Worm (Caenorhabditis elegans) whole organism, mixed stage, embryonic: ENCODE results near the gene lelo-3.

ENCODE experiments used
- bed-3 ChIP-seq: fragments of 200-800 bp; sonication (Bioruptor generic); optimal IDR thresholded peaks from 3 replicates; lab custom pipeline; 2018; ENCODE audit warnings: mild to moderate bottlenecking, missing genetic modification characterization, moderate library complexity, missing compliant biosample characterization
- ceh-39 ChIP-seq: fragments of 150-350 bp; optimal IDR thresholded peaks from 2 replicates; lab custom pipeline; 2014; ENCODE audit warnings: missing biosample characterization, missing genetic modification characterization
- ceh-43 ChIP-seq: fragments of 200-800 bp; sonication (Bioruptor generic); optimal IDR thresholded peaks from 2 replicates; lab custom pipeline; 2018; ENCODE audit warnings: mild to moderate bottlenecking, missing genetic modification characterization, moderate library complexity, missing compliant biosample characterization
- drap-1 ChIP-seq: fragments of 200-800 bp; sonication (Bioruptor generic); optimal IDR thresholded peaks from 3 replicates; lab custom pipeline; 2018; ENCODE audit warnings: mild to moderate bottlenecking, missing genetic modification characterization, missing compliant biosample characterization
- elt-3 ChIP-seq: fragments of 150-350 bp; optimal IDR thresholded peaks from 2 replicates; lab custom pipeline; 2014; ENCODE audit warnings: missing biosample characterization, missing genetic modification characterization
- flh-1 ChIP-seq: fragments of 200-800 bp; sonication (Bioruptor generic); optimal IDR thresholded peaks from 2 replicates; lab custom pipeline; 2018; ENCODE audit warnings: mild to moderate bottlenecking, missing genetic modification characterization, moderate library complexity, missing compliant biosample characterization
- mab-5 ChIP-seq: fragments of 150-350 bp; optimal IDR thresholded peaks from 2 replicates; lab custom pipeline; 2014; ENCODE audit warnings: missing biosample characterization, missing genetic modification characterization
- nhr-2 ChIP-seq: fragments of 150-350 bp; optimal IDR thresholded peaks from 2 replicates; lab custom pipeline; 2014; ENCODE audit warnings: missing biosample characterization, missing genetic modification characterization
- nhr-237 ChIP-seq: fragments of 150-350 bp; optimal IDR thresholded peaks from 2 replicates; lab custom pipeline; 2014; ENCODE audit warnings: missing biosample characterization, missing genetic modification characterization
- nhr-76 ChIP-seq: sonication (generic microtip); optimal IDR thresholded peaks from 2 replicates; lab custom pipeline; 2017; ENCODE audit warnings: missing biosample characterization, missing genetic modification characterization
- pha-4 ChIP-seq: fragments of 150-350 bp; optimal IDR thresholded peaks from 2 replicates; lab custom pipeline; 2018; ENCODE audit warnings: missing biosample characterization, missing genetic modification reagents, missing genetic modification characterization
- snpc-4 ChIP-seq: fragments of 150-350 bp; optimal IDR thresholded peaks from 2 replicates; lab custom pipeline; 2014; ENCODE audit warnings: missing biosample characterization, missing genetic modification characterization
- unc-62 ChIP-seq: fragments of 150-350 bp; optimal IDR thresholded peaks from 2 replicates; lab custom pipeline; 2014; ENCODE audit warnings: missing biosample characterization, missing genetic modification reagents, missing genetic modification characterization

- TF ChIP-seq nhr-237: no peak
- TF ChIP-seq nhr-76 (tag; lab: Kevin White, UChicago): no peak
- TF ChIP-seq elt-3 (tag; lab: Kevin White, UChicago): no peak
- no peak for TF ChIP-seq snpc-4 (tag; lab: Kevin White, UChicago)
- TF ChIP-seq ceh-43: no peak
- TF ChIP-seq drap-1 (GFP tag; lab: Kevin White, UChicago): no peak
- no peak for TF ChIP-seq bed-3 (GFP tag; lab: Kevin White, UChicago)
- TF ChIP-seq unc-62 (GFP tag; lab: Kevin White, UChicago): no peak
- TF ChIP-seq mab-5 (tag; lab: Kevin White, UChicago): no peak
- TF ChIP-seq ceh-39 (tag; lab: Kevin White, UChicago): no peak
- TF ChIP-seq pha-4 (tag; lab: Kevin White, UChicago): no peak
- no peak for TF ChIP-seq flh-1 (GFP tag; lab: Kevin White, UChicago)
- no peak for TF ChIP-seq nhr-2 (tag; lab: Kevin White, UChicago)
These were observed 42.0 kb upstream of the lelo-3 start for ce11 chrX:6064385-6064784.
